Worm (Caenorhabditis elegans) whole organism, L4/young adult: ENCODE results near the gene tpk-1.

Experiments used
- W03F9.2 ChIP-seq: fragments of 150-350 bp; optimal IDR thresholded peaks from 2 replicates; lab custom pipeline; 2014; ENCODE audit warnings: missing biosample characterization, missing genetic modification characterization
- dao-5 ChIP-seq: sonication (generic microtip); optimal IDR thresholded peaks from 2 replicates; lab custom pipeline; 2016; ENCODE audit warnings: missing genotype, missing genetic modification characterization, moderate library complexity, missing compliant biosample characterization

- TF ChIP-seq dao-5 (tag; lab: Kevin White, UChicago) (no peak), W03F9.2 (tag; lab: Kevin White, UChicago) (no peak)
Observed at ce11 chrIII:8926512-8926911, 14.6 kb downstream of the tpk-1 start.
